Fruit fly (Drosophila melanogaster) whole organism: ENCODE results near the gene CG1979.

ENCODE experiments used
- CG8478 ChIP-seq: fragments of >200 bp; optimal IDR thresholded peaks from 2 replicates; lab custom pipeline; 2018; ENCODE audit warnings: inconsistent platforms
- EcR ChIP-seq, 2 experiments: fragments of >200 bp; optimal IDR thresholded peaks; 2 replicates each; lab custom pipeline; 2017; ENCODE audit warnings: missing biosample characterization in 2 of 2, missing genetic modification characterization in 2 of 2, missing genetic modification reagents in 2 of 2
- pan ChIP-seq: fragments of >200 bp; optimal IDR thresholded peaks from 2 replicates; lab custom pipeline; 2017
- psq ChIP-seq: fragments of >200 bp; optimal IDR thresholded peaks from 2 replicates; lab custom pipeline; 2017
- usp ChIP-seq: fragments of >200 bp; optimal IDR thresholded peaks from 2 replicates; lab custom pipeline; 2017; ENCODE audit warnings: missing biosample characterization, missing genetic modification characterization, mixed read lengths

DNA sequence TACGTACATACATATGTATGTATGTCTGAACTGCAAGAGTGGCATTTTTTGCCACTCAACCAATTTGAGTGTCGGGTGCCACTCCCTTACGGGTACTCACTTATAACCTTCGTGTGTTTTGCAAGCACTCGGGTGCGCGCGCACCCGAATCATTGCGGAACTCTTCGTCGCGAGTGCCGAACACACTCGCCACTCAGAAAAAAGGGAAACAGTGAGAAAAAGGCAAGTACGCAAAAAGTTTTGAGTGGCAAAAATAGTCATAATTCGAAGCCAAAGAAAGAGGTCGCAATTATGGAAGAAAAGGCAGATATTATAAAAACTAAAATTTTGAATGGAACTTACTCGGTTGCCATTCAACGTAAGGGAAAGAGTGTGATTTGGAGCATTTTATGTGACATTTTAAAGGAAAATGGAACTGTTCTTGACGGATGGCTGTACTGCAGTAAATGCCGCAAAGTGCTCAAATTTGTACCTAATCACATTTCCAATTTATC lies 36.0 kb downstream of the CG1979 start:
- TF ChIP-seq usp (GFP tag; lab: Kevin White, UChicago) (no peak), pan (lab: Kevin White, UChicago) (peak; percentile 87), CG8478 (lab: Kevin White, UChicago) (no peak), psq (lab: Kevin White, UChicago) (no peak), EcR (GFP tag; optimal IDR thresholded peaks at IDR 0.05; lab: Kevin White, UChicago) (no peak)
